Worm (Caenorhabditis elegans) whole organism, L4/young adult: ENCODE results near the gene W02A2.12.

Experiments
- W03F9.2 ChIP-seq: fragments of 150-350 bp; optimal IDR thresholded peaks from 2 replicates; lab custom pipeline; 2014; ENCODE audit warnings: missing biosample characterization, missing genetic modification characterization
- dao-5 ChIP-seq: sonication (generic microtip); optimal IDR thresholded peaks from 2 replicates; lab custom pipeline; 2016; ENCODE audit warnings: missing genotype, missing genetic modification characterization, moderate library complexity, missing compliant biosample characterization
- him-1 ChIP-seq: sonication (generic microtip); optimal IDR thresholded peaks from 2 replicates; lab custom pipeline; 2016; ENCODE audit warnings: missing genotype, missing genetic modification reagents, missing genetic modification characterization, missing compliant biosample characterization

ce11 chrIV:13395255-13395654 lies 46.6 kb upstream of the W02A2.12 start:
- TF ChIP-seq him-1 (tag; lab: Kevin White, UChicago) = peak; percentile 67
- no peak for TF ChIP-seq W03F9.2
- no peak for TF ChIP-seq dao-5 (tag; lab: Kevin White, UChicago)
